Fruit fly (Drosophila melanogaster) whole organism, embryonic: ENCODE data around the gene CG5781.

Source experiments
- CG10321 ChIP-seq: fragments of 200-800 bp; sonication (Bioruptor generic); IDR thresholded peaks from 2 replicates; pipeline ENCODE4 v1.3.6; 2022; ENCODE audit warnings: missing biosample characterization, missing genetic modification characterization
- CG13296 ChIP-seq: fragments of 200-800 bp; sonication (Bioruptor generic); optimal IDR thresholded peaks from 3 replicates; lab custom pipeline; 2018; ENCODE audit warnings: missing biosample characterization, mild to moderate bottlenecking, missing genetic modification characterization
- CG15269 ChIP-seq: fragments of 200-800 bp; sonication (Bioruptor generic); optimal IDR thresholded peaks from 2 replicates; lab custom pipeline; 2018; ENCODE audit warnings: missing biosample characterization, mild to moderate bottlenecking, missing genetic modification characterization, moderate library complexity
- CG2678 ChIP-seq: fragments of 200-800 bp; sonication (Bioruptor generic); optimal IDR thresholded peaks from 3 replicates; lab custom pipeline; 2019; ENCODE audit warnings: missing biosample characterization, mild to moderate bottlenecking, missing genetic modification characterization, moderate library complexity
- CG3163 ChIP-seq: fragments of 200-800 bp; sonication (Bioruptor generic); optimal IDR thresholded peaks from 3 replicates; lab custom pipeline; 2016; ENCODE audit warnings: missing biosample characterization, missing genetic modification characterization
- CG3281 ChIP-seq: fragments of 200-800 bp; sonication (Bioruptor generic); optimal IDR thresholded peaks from 3 replicates; lab custom pipeline; 2017; ENCODE audit warnings: missing biosample characterization, mild to moderate bottlenecking, missing genetic modification characterization
- CG34224 ChIP-seq: fragments of 200-800 bp; sonication (Bioruptor generic); IDR thresholded peaks from 3 replicates; pipeline ENCODE4 v1.3.6; 2022; ENCODE audit warnings: missing biosample characterization, missing genetic modification characterization; ENCODE audit not compliant: partially characterized antibody
- CG34376 ChIP-seq: fragments of 200-800 bp; sonication (Bioruptor generic); optimal IDR thresholded peaks from 2 replicates; lab custom pipeline; 2018; ENCODE audit warnings: missing biosample characterization, mild to moderate bottlenecking, missing genetic modification characterization
- CG34422 ChIP-seq: fragments of 200-800 bp; sonication (Bioruptor generic); IDR thresholded peaks from 3 replicates; pipeline ENCODE4 v1.3.6; 2022; ENCODE audit warnings: missing biosample characterization, missing genetic modification characterization
- CG4328 ChIP-seq: fragments of 200-800 bp; sonication (Bioruptor generic); optimal IDR thresholded peaks from 3 replicates; lab custom pipeline; 2017; ENCODE audit warnings: missing biosample characterization, missing genetic modification reagents, missing genetic modification characterization
- CG6175 ChIP-seq: fragments of 200-800 bp; sonication (Bioruptor generic); IDR thresholded peaks from 3 replicates; pipeline ENCODE4 v1.3.6; 2022; ENCODE audit warnings: missing biosample characterization, missing genetic modification characterization
- CG7963 ChIP-seq: fragments of 200-800 bp; sonication (Bioruptor generic); IDR thresholded peaks from 3 replicates; pipeline ENCODE4 v1.3.6; 2022; ENCODE audit warnings: missing biosample characterization, missing genetic modification characterization; ENCODE audit not compliant: partially characterized antibody
- CG8388 ChIP-seq: fragments of 200-800 bp; sonication (Bioruptor generic); optimal IDR thresholded peaks from 2 replicates; lab custom pipeline; 2019; ENCODE audit warnings: missing biosample characterization, mild to moderate bottlenecking, missing genetic modification characterization, moderate library complexity
- CG9215 ChIP-seq: fragments of 200-800 bp; sonication (Bioruptor generic); IDR thresholded peaks from 2 replicates; pipeline ENCODE4 v1.3.6; 2022; ENCODE audit warnings: missing biosample characterization, missing genetic modification characterization
- CTCF ChIP-seq: fragments of 200-800 bp; sonication (Bioruptor generic); optimal IDR thresholded peaks from 2 replicates; lab custom pipeline; 2017; ENCODE audit warnings: missing biosample characterization, mild to moderate bottlenecking, missing genetic modification characterization, moderate library complexity
- CrebB ChIP-seq: fragments of 200-800 bp; sonication (Bioruptor generic); optimal IDR thresholded peaks from 3 replicates; lab custom pipeline; 2018; ENCODE audit warnings: missing biosample characterization, mild to moderate bottlenecking, missing genetic modification characterization
- Doc3 ChIP-seq: fragments of 200-800 bp; sonication (Bioruptor generic); IDR thresholded peaks from 3 replicates; pipeline ENCODE4 v1.3.6; 2022; ENCODE audit warnings: missing biosample characterization, missing genetic modification characterization; ENCODE audit not compliant: partially characterized antibody
- Dp ChIP-seq: fragments of 200-800 bp; sonication (Bioruptor generic); optimal IDR thresholded peaks from 2 replicates; lab custom pipeline; 2018; ENCODE audit warnings: missing biosample characterization, mild to moderate bottlenecking, missing genetic modification characterization, moderate library complexity
- Dref ChIP-seq: fragments of 200-800 bp; sonication (Bioruptor generic); IDR thresholded peaks from 2 replicates; pipeline ENCODE4 v1.3.6; 2022; ENCODE audit warnings: missing biosample characterization, missing genetic modification characterization
- Meics ChIP-seq: fragments of 200-800 bp; sonication (Bioruptor generic); optimal IDR thresholded peaks from 2 replicates; lab custom pipeline; 2017; ENCODE audit warnings: missing biosample characterization, mild to moderate bottlenecking, missing genetic modification characterization
- Mrtf ChIP-seq: fragments of 200-800 bp; sonication (Bioruptor generic); IDR thresholded peaks from 3 replicates; pipeline ENCODE4 v1.3.6; 2022; ENCODE audit warnings: missing biosample characterization, missing genetic modification characterization
- Myb ChIP-seq: fragments of 200-800 bp; sonication (Bioruptor generic); optimal IDR thresholded peaks from 2 replicates; lab custom pipeline; 2016; ENCODE audit warnings: missing biosample characterization, missing genetic modification characterization
- NK7.1 ChIP-seq: fragments of 200-800 bp; sonication (Bioruptor generic); optimal IDR thresholded peaks from 3 replicates; lab custom pipeline; 2016; ENCODE audit warnings: missing biosample characterization, missing genetic modification characterization
- Oaz ChIP-seq: fragments of 200-800 bp; sonication (Bioruptor generic); IDR thresholded peaks from 2 replicates; pipeline ENCODE4 v1.3.6; 2022; ENCODE audit warnings: missing biosample characterization, missing genetic modification characterization
- Oli ChIP-seq: fragments of 200-800 bp; sonication (Bioruptor generic); optimal IDR thresholded peaks from 2 replicates; lab custom pipeline; 2018; ENCODE audit warnings: missing biosample characterization, mild to moderate bottlenecking, missing genetic modification characterization, moderate library complexity
- Opbp ChIP-seq: fragments of 200-800 bp; sonication (Bioruptor generic); IDR thresholded peaks from 3 replicates; pipeline ENCODE4 v1.3.6; 2022; ENCODE audit warnings: missing biosample characterization, missing genetic modification characterization; ENCODE audit not compliant: partially characterized antibody
- Pdp1 ChIP-seq, 2 experiments: fragments of 200-800 bp; sonication (Bioruptor generic); optimal IDR thresholded peaks; 3 replicates each; lab custom pipeline; 2016; ENCODE audit warnings: missing biosample characterization in 2 of 2, missing genetic modification characterization in 2 of 2, mild to moderate bottlenecking in 1 of 2, moderate library complexity in 1 of 2
- Sox100B ChIP-seq: fragments of 200-800 bp; sonication (Bioruptor generic); optimal IDR thresholded peaks from 3 replicates; lab custom pipeline; 2018; ENCODE audit warnings: missing biosample characterization, mild to moderate bottlenecking, missing genetic modification characterization
- Spps ChIP-seq: fragments of 200-800 bp; sonication (Bioruptor generic); optimal IDR thresholded peaks from 2 replicates; lab custom pipeline; 2018; ENCODE audit warnings: missing biosample characterization, mild to moderate bottlenecking, missing genetic modification characterization
- Sry-β ChIP-seq: fragments of 200-800 bp; sonication (Bioruptor generic); optimal IDR thresholded peaks from 2 replicates; lab custom pipeline; 2018; ENCODE audit warnings: missing biosample characterization, mild to moderate bottlenecking, missing genetic modification characterization, moderate library complexity
- Stat92E ChIP-seq, 3 experiments: fragments of >200 bp in 2 of 3; fragments of 200-800 bp in 1 of 3; sonication (Bioruptor generic) in 1 of 3; optimal IDR thresholded peaks; 2 replicates each; lab custom pipeline; 2017 to 2019; ENCODE audit warnings: missing biosample characterization in 3 of 3, missing genetic modification characterization in 3 of 3, mild to moderate bottlenecking in 1 of 3, moderate library complexity in 1 of 3
- amos ChIP-seq: fragments of 200-800 bp; sonication (Bioruptor generic); IDR thresholded peaks from 2 replicates; pipeline ENCODE4 v1.3.6; 2022; ENCODE audit warnings: missing biosample characterization, missing genetic modification characterization; ENCODE audit not compliant: partially characterized antibody
- bigmax ChIP-seq: fragments of 200-800 bp; sonication (Bioruptor generic); optimal IDR thresholded peaks from 2 replicates; lab custom pipeline; 2018; ENCODE audit warnings: missing biosample characterization, mild to moderate bottlenecking, missing genetic modification characterization
- exex ChIP-seq: fragments of 200-800 bp; sonication (Bioruptor generic); optimal IDR thresholded peaks from 4 replicates; lab custom pipeline; 2018; ENCODE audit warnings: missing biosample characterization, mild to moderate bottlenecking, missing genetic modification characterization, moderate library complexity
- hbn ChIP-seq: fragments of 200-800 bp; sonication (Bioruptor generic); IDR thresholded peaks from 2 replicates; pipeline ENCODE4 v1.3.6; 2022; ENCODE audit warnings: missing biosample characterization, missing genetic modification characterization; ENCODE audit not compliant: partially characterized antibody
- hth ChIP-seq: fragments of >200 bp; optimal IDR thresholded peaks from 2 replicates; lab custom pipeline; 2017; ENCODE audit warnings: inconsistent platforms
- ken ChIP-seq: fragments of 200-800 bp; sonication (Bioruptor generic); IDR thresholded peaks from 3 replicates; pipeline ENCODE4 v1.3.6; 2022; ENCODE audit warnings: missing biosample characterization, missing genetic modification characterization
- luna ChIP-seq: fragments of 200-800 bp; sonication (Bioruptor generic); optimal IDR thresholded peaks from 2 replicates; lab custom pipeline; 2016; ENCODE audit warnings: missing biosample characterization, missing genetic modification characterization
- mirr ChIP-seq: fragments of 200-800 bp; sonication (Bioruptor generic); optimal IDR thresholded peaks from 3 replicates; lab custom pipeline; 2018; ENCODE audit warnings: missing biosample characterization, mild to moderate bottlenecking, missing genetic modification characterization
- mld ChIP-seq: fragments of 200-800 bp; sonication (Bioruptor generic); IDR thresholded peaks from 3 replicates; pipeline ENCODE4 v1.3.6; 2022; ENCODE audit warnings: missing biosample characterization, missing genetic modification characterization; ENCODE audit not compliant: partially characterized antibody
- sr ChIP-seq: fragments of 200-800 bp; sonication (Bioruptor generic); IDR thresholded peaks from 3 replicates; pipeline ENCODE4 v1.3.6; 2022; ENCODE audit warnings: missing biosample characterization, missing genetic modification characterization
- unc-4 ChIP-seq: fragments of 200-800 bp; sonication (Bioruptor generic); IDR thresholded peaks from 2 replicates; pipeline ENCODE4 v1.3.6; 2022; ENCODE audit warnings: missing biosample characterization, missing genetic modification characterization; ENCODE audit not compliant: partially characterized antibody
- vnd ChIP-seq: fragments of 200-800 bp; sonication (Bioruptor generic); IDR thresholded peaks from 3 replicates; pipeline ENCODE4 v1.3.6; 2022; ENCODE audit warnings: missing biosample characterization, missing genetic modification characterization; ENCODE audit not compliant: partially characterized antibody
- zen2 ChIP-seq: fragments of 200-800 bp; sonication (Bioruptor generic); IDR thresholded peaks from 3 replicates; pipeline ENCODE4 v1.3.6; 2022; ENCODE audit warnings: missing biosample characterization, missing genetic modification characterization; ENCODE audit not compliant: partially characterized antibody
- zfh1 ChIP-seq: fragments of 200-800 bp; sonication (Bioruptor generic); IDR thresholded peaks from 3 replicates; pipeline ENCODE4 v1.3.6; 2022; ENCODE audit warnings: missing biosample characterization, missing genetic modification characterization
- zfh2 ChIP-seq: fragments of 200-800 bp; sonication (Bioruptor generic); optimal IDR thresholded peaks from 2 replicates; lab custom pipeline; 2016; ENCODE audit warnings: missing biosample characterization, missing genetic modification characterization

The CG5781 gene

dm6 chr2L:12712255-12712654, 15.1 kb upstream of the CG5781 start (continued):
- TF ChIP-seq CG3281 (GFP tag; lab: Kevin White, UChicago) (peak; percentile 82), CG8388 (GFP tag; lab: Kevin White, UChicago) (no peak), mld (GFP tag; lab: Robert Waterston, UW) (no peak), sr (GFP tag; lab: Robert Waterston, UW) (no peak), Dp (GFP tag; lab: Kevin White, UChicago) (peak; percentile 26), Spps (tag; lab: Kevin White, UChicago) (no peak), ken (no peak), zfh2 (GFP tag; lab: Kevin White, UChicago) (no peak), luna (GFP tag; lab: Kevin White, UChicago) (no peak), Oli (tag; lab: Kevin White, UChicago) (no peak), Meics (GFP tag; lab: Kevin White, UChicago) (no peak), vnd (GFP tag; lab: Robert Waterston, UW) (no peak), CG7963 (GFP tag; lab: Robert Waterston, UW) (no peak), CTCF (GFP tag; lab: Kevin White, UChicago) (no peak), CG2678 (tag; lab: Kevin White, UChicago) (no peak), Sox100B (GFP tag; lab: Kevin White, UChicago) (no peak), CrebB (tag; lab: Kevin White, UChicago) (no peak), Mrtf (GFP tag; lab: Robert Waterston, UW) (no peak), CG4328 (GFP tag; lab: Kevin White, UChicago) (no peak), Doc3 (no peak), NK7.1 (GFP tag; lab: Kevin White, UChicago) (no peak), CG6175 (no peak), CG9215 (GFP tag; lab: Robert Waterston, UW) (no peak)

- TF ChIP-seq Pdp1 (GFP tag; optimal IDR thresholded peaks at IDR 0.05; lab: Kevin White, UChicago) (peak in 1 of 2 experiments; percentile 72), Oaz (GFP tag; lab: Robert Waterston, UW) (no peak), CG10321 (no peak), exex (tag; lab: Kevin White, UChicago) (peak; percentile 88), mirr (GFP tag; lab: Kevin White, UChicago) (peak; percentile 82)
These were observed 11.5 kb upstream of the CG5781 start for dm6 chr2L:12708576-12708975.

dm6 chr2L:12707540-12707939, 10.4 kb upstream of the CG5781 start, which contains the start of the genes CG6180 and CG15484:
TSS of gene CG6180 (plus strand) at chr2L:12707661.
TSS of gene CG15484 (minus strand) at chr2L:12707711.
- TF ChIP-seq Myb (GFP tag; lab: Kevin White, UChicago) (peak; percentile 74), exex (tag; lab: Kevin White, UChicago) (peak; percentile 16), unc-4 (GFP tag; lab: Robert Waterston, UW) (peak; percentile 52; the same call in 1 of the 2 replicates), Opbp (peak; percentile 23; the same call in 1 of the 3 replicates), Spps (tag; lab: Kevin White, UChicago) (no peak), CG34376 (GFP tag; lab: Kevin White, UChicago) (peak; percentile 12), CG13296 (peak; percentile 6), CG3163 (GFP tag; lab: Kevin White, UChicago) (no peak), CG15269 (tag; lab: Kevin White, UChicago) (no peak), bigmax (GFP tag; lab: Kevin White, UChicago) (no peak), Sry-β (GFP tag; lab: Kevin White, UChicago) (peak; percentile 23), CG3281 (GFP tag; lab: Kevin White, UChicago) (peak; percentile 2), vnd (GFP tag; lab: Robert Waterston, UW) (0 out of 3 replicates have a peak, but pooled peaks have one; percentile 30), hbn (GFP tag; lab: Robert Waterston, UW) (peak; percentile 25; the same call in 1 of the 2 replicates), Doc3 (0 out of 3 replicates have a peak, but pooled peaks have one; percentile 37), zen2 (GFP tag; lab: Robert Waterston, UW) (no peak), hth (lab: Kevin White, UChicago) (no peak), zfh1 (GFP tag; lab: Robert Waterston, UW) (0 out of 3 replicates have a peak, but pooled peaks have one; percentile 28), Dref (peak; percentile 70), amos (peak; percentile 22; the same call in 1 of the 2 replicates), CG34422 (GFP tag; lab: Robert Waterston, UW) (0 out of 3 replicates have a peak, but pooled peaks have one; percentile 16), CG7963 (GFP tag; lab: Robert Waterston, UW) (0 out of 3 replicates have a peak, but pooled peaks have one; percentile 15), CG34224 (peak; percentile 48; the same call in 2 of the 3 replicates), Stat92E (GFP tag; optimal IDR thresholded peaks at IDR 0.05; lab: Kevin White, UChicago) (peak in 1 of 3 experiments; percentile 52)
